Worm (Caenorhabditis elegans): ENCODE data around the gene K11G12.6.

Gene K11G12.6

ce11 chrX:6761211-6761610, 31.8 kb upstream of the K11G12.6 start:
- no peak for TF ChIP-seq jun-1 (tag; optimal IDR thresholded peaks at IDR 0.05)
- TF ChIP-seq elt-2 (tag; optimal IDR thresholded peaks at IDR 0.05) = peak; percentile 51
- no peak for TF ChIP-seq egl-27 (tag; optimal IDR thresholded peaks at IDR 0.05)
- TF ChIP-seq pqm-1 (tag; optimal IDR thresholded peaks at IDR 0.05) = peak; percentile 44

- peak; percentile 31 for TF ChIP-seq snpc-4 (tag; optimal IDR thresholded peaks at IDR 0.05)
- no peak for TF ChIP-seq nhr-67 (tag; optimal IDR thresholded peaks at IDR 0.05)
- peak; percentile 89 for TF ChIP-seq elt-2 (tag; optimal IDR thresholded peaks at IDR 0.05)
- peak; percentile 77 for TF ChIP-seq tbx-2 (tag; optimal IDR thresholded peaks at IDR 0.05)
- no peak for TF ChIP-seq nhr-77 (tag; optimal IDR thresholded peaks at IDR 0.05)
- TF ChIP-seq unc-39 (tag; optimal IDR thresholded peaks at IDR 0.05) = no peak
- peak; percentile 75 for TF ChIP-seq egl-5 (tag; optimal IDR thresholded peaks at IDR 0.05)
- peak; percentile 68 for TF ChIP-seq hmg-11 (tag; optimal IDR thresholded peaks at IDR 0.05)
- peak; percentile 99 for TF ChIP-seq pha-4 (tag; optimal IDR thresholded peaks at IDR 0.05)
- TF ChIP-seq nfya-1 (tag; optimal IDR thresholded peaks at IDR 0.05; ENCODE audit: insufficient read depth) = peak; percentile 75
- no peak for TF ChIP-seq daf-12 (tag; optimal IDR thresholded peaks at IDR 0.05)
- no peak for TF ChIP-seq sea-2 (GFP tag; optimal IDR thresholded peaks at IDR 0.05)
- TF ChIP-seq skn-1 (tag; optimal IDR thresholded peaks at IDR 0.05) = no peak
- TF ChIP-seq fkh-2 (tag; optimal IDR thresholded peaks at IDR 0.05) = no peak
- no peak for TF ChIP-seq zag-1 (tag; optimal IDR thresholded peaks at IDR 0.05)
- TF ChIP-seq ceh-16 (tag; optimal IDR thresholded peaks at IDR 0.05) = no peak
- TF ChIP-seq ZK546.5 (tag; optimal IDR thresholded peaks at IDR 0.05) = no peak
- peak; percentile 64 for TF ChIP-seq nhr-11 (tag; optimal IDR thresholded peaks at IDR 0.05)
- TF ChIP-seq ceh-9 (tag; optimal IDR thresholded peaks at IDR 0.05) = no peak
- TF ChIP-seq eor-1 (tag; optimal IDR thresholded peaks at IDR 0.05) = peak; percentile 39 to 57
- TF ChIP-seq ztf-4 (tag; optimal IDR thresholded peaks at IDR 0.05) = no peak
- TF ChIP-seq nhr-12 (tag; optimal IDR thresholded peaks at IDR 0.05) = no peak
- peak; percentile 85 for TF ChIP-seq jun-1 (tag; optimal IDR thresholded peaks at IDR 0.05)
- TF ChIP-seq fos-1 (tag; optimal IDR thresholded peaks at IDR 0.05) = no peak
- peak; percentile 87 for TF ChIP-seq pqm-1 (tag; optimal IDR thresholded peaks at IDR 0.05)
- peak; percentile 97 for TF ChIP-seq mml-1 (tag; optimal IDR thresholded peaks at IDR 0.05)
- TF ChIP-seq nhr-25 (tag; optimal IDR thresholded peaks at IDR 0.05) = peak; percentile 95
- TF ChIP-seq aly-2 (tag; optimal IDR thresholded peaks at IDR 0.05) = no peak
- TF ChIP-seq R02D3.7 (tag; optimal IDR thresholded peaks at IDR 0.05) = no peak
- TF ChIP-seq fkh-10 (GFP tag; optimal IDR thresholded peaks at IDR 0.05) = no peak
- TF ChIP-seq nhr-76 (tag; optimal IDR thresholded peaks at IDR 0.05) = no peak
- peak; percentile 100 for TF ChIP-seq mdl-1 (tag; optimal IDR thresholded peaks at IDR 0.05)
- peak; percentile 83 for TF ChIP-seq nhr-43 (tag; optimal IDR thresholded peaks at IDR 0.05; ENCODE audit: poor library complexity, severe bottlenecking)
- TF ChIP-seq nhr-28 (tag; optimal IDR thresholded peaks at IDR 0.05) = no peak
- TF ChIP-seq ztf-11 (tag; optimal IDR thresholded peaks at IDR 0.05) = no peak
- peak; percentile 45 for TF ChIP-seq ceh-28 (tag; optimal IDR thresholded peaks at IDR 0.05)
- peak; percentile 54 for TF ChIP-seq elt-1 (tag; optimal IDR thresholded peaks at IDR 0.05)
- peak; percentile 11 for TF ChIP-seq lsy-12 (tag; optimal IDR thresholded peaks at IDR 0.05)
- peak; percentile 70 for TF ChIP-seq ama-1 (optimal IDR thresholded peaks at IDR 0.05)
- peak; percentile 72 for TF ChIP-seq lin-39 (tag; optimal IDR thresholded peaks at IDR 0.05)
- peak; percentile 84 for TF ChIP-seq egl-27 (tag; optimal IDR thresholded peaks at IDR 0.05)
- TF ChIP-seq lin-15B (tag; optimal IDR thresholded peaks at IDR 0.05) = no peak
- peak; percentile 86 for TF ChIP-seq nhr-23 (tag; optimal IDR thresholded peaks at IDR 0.05)
- peak in 1 of 3 experiments; percentile 78 for TF ChIP-seq elt-3 (tag; optimal IDR thresholded peaks at IDR 0.05)
- TF ChIP-seq ceh-82 (tag; optimal IDR thresholded peaks at IDR 0.05) = no peak
- peak; percentile 41 for TF ChIP-seq unc-62 (GFP tag; optimal IDR thresholded peaks at IDR 0.05)
- TF ChIP-seq nhr-237 (tag; optimal IDR thresholded peaks at IDR 0.05) = no peak
Observed at ce11 chrX:6750145-6750544, 20.7 kb upstream of the K11G12.6 start.
